Worm (Caenorhabditis elegans) whole organism, midembryonic: ENCODE results near the gene dvc-1.

Experiments
- T22C8.4 ChIP-seq: fragments of 200-800 bp; sonication (Bioruptor generic); IDR thresholded peaks from 2 replicates; pipeline ENCODE4 v1.3.6; 2022; ENCODE audit warnings: missing genetic modification characterization, missing compliant biosample characterization
- cog-1 ChIP-seq: sonication (generic microtip); optimal IDR thresholded peaks from 2 replicates; lab custom pipeline; 2016; ENCODE audit warnings: missing genetic modification characterization, missing compliant biosample characterization
- flt-1 ChIP-seq: fragments of 200-800 bp; sonication (Bioruptor generic); IDR thresholded peaks from 2 replicates; pipeline ENCODE4 v1.3.6; 2022; ENCODE audit warnings: missing genetic modification characterization, missing compliant biosample characterization
- klf-2 ChIP-seq: fragments of 200-800 bp; sonication (Bioruptor generic); conservative IDR thresholded peaks from 2 replicates; pipeline ENCODE4 v1.3.6; 2022; ENCODE audit warnings: missing genetic modification reagents, missing genetic modification characterization, missing compliant biosample characterization
- med-1 ChIP-seq: sonication (generic microtip); optimal IDR thresholded peaks from 2 replicates; lab custom pipeline; 2017; ENCODE audit warnings: missing genetic modification characterization, mild to moderate bottlenecking, missing compliant biosample characterization, antibody characterized with exemption, missing genetic modification reagents; ENCODE audit not compliant: insufficient read depth
- ref-1 ChIP-seq: fragments of 200-800 bp; sonication (Bioruptor generic); conservative IDR thresholded peaks from 2 replicates; pipeline ENCODE4 v1.3.6; 2022; ENCODE audit warnings: missing genetic modification reagents, missing genetic modification characterization, missing compliant biosample characterization
- tab-1 ChIP-seq: fragments of 200-800 bp; sonication (Bioruptor generic); IDR thresholded peaks from 2 replicates; pipeline ENCODE4 v1.3.6; 2022; ENCODE audit warnings: missing genetic modification characterization, missing compliant biosample characterization
- ztf-23 ChIP-seq: fragments of 200-800 bp; sonication (Bioruptor generic); IDR thresholded peaks from 2 replicates; pipeline ENCODE4 v1.3.6; 2022; ENCODE audit warnings: missing genetic modification reagents, missing genetic modification characterization, missing compliant biosample characterization
- ztf-29 ChIP-seq: fragments of 200-800 bp; sonication (Bioruptor generic); IDR thresholded peaks from 2 replicates; pipeline ENCODE4 v1.3.6; 2022; ENCODE audit warnings: missing genetic modification reagents, missing genetic modification characterization, missing compliant biosample characterization

ce11 chrV:11250735-11251134, 11.6 kb upstream of the dvc-1 start, which contains the start of gene T19B10.12:
- TF ChIP-seq cog-1 (no peak), ztf-23 (no peak), klf-2 (GFP tag; lab: Robert Waterston, UW) (no peak), flt-1 (GFP tag; lab: Robert Waterston, UW) (no peak), med-1 (no peak), ref-1 (GFP tag; lab: Robert Waterston, UW) (no peak), ztf-29 (no peak), T22C8.4 (no peak), tab-1 (no peak)
